Worm (Caenorhabditis elegans) whole organism, L4/young adult: Measurements from ENCODE around the gene F38H4.5.

ENCODE experiments used
- W03F9.2 ChIP-seq: fragments of 150-350 bp; optimal IDR thresholded peaks from 2 replicates; lab custom pipeline; 2014; ENCODE audit warnings: missing biosample characterization, missing genetic modification characterization
- dao-5 ChIP-seq: sonication (generic microtip); optimal IDR thresholded peaks from 2 replicates; lab custom pipeline; 2016; ENCODE audit warnings: missing genotype, missing genetic modification characterization, moderate library complexity, missing compliant biosample characterization
- him-1 ChIP-seq: sonication (generic microtip); optimal IDR thresholded peaks from 2 replicates; lab custom pipeline; 2016; ENCODE audit warnings: missing genotype, missing genetic modification reagents, missing genetic modification characterization, missing compliant biosample characterization

- no peak for TF ChIP-seq him-1 (tag; lab: Kevin White, UChicago)
- no peak for TF ChIP-seq dao-5 (tag; lab: Kevin White, UChicago)
- no peak for TF ChIP-seq W03F9.2 (tag; lab: Kevin White, UChicago)
Measured at ce11 chrIV:11847771-11848312, 4.1 kb upstream of the F38H4.5 start, which contains the start of the genes F38H4.6 and F38H4.4.
